Fruit fly (Drosophila melanogaster) whole organism, pupa: ENCODE results near the gene CG3117.
A peak's percentile ranks its signal among the peaks of the same experiment; 100 is the strongest.

Experiments used
- CG10348 ChIP-seq: fragments of 200-800 bp; sonication (Bioruptor generic); IDR thresholded peaks from 2 replicates; pipeline ENCODE4 v1.3.6; 2022; ENCODE audit warnings: missing biosample characterization, missing genetic modification characterization
- CG12605 ChIP-seq: fragments of 200-800 bp; sonication (Bioruptor generic); IDR thresholded peaks from 2 replicates; pipeline ENCODE4 v1.3.6; 2022; ENCODE audit warnings: missing biosample characterization, missing genetic modification characterization
- CG13204 ChIP-seq: fragments of 200-800 bp; sonication (Bioruptor generic); optimal IDR thresholded peaks from 2 replicates; lab custom pipeline; 2018; ENCODE audit warnings: missing biosample characterization, mild to moderate bottlenecking, missing genetic modification characterization, moderate library complexity
- CG14655 ChIP-seq: fragments of 200-800 bp; sonication (Bioruptor generic); optimal IDR thresholded peaks from 3 replicates; lab custom pipeline; 2017; ENCODE audit warnings: mild to moderate bottlenecking, missing biosample characterization, missing genetic modification reagents, missing genetic modification characterization
- CG15710 ChIP-seq: fragments of 200-800 bp; sonication (Bioruptor generic); optimal IDR thresholded peaks from 2 replicates; lab custom pipeline; 2018; ENCODE audit warnings: missing biosample characterization, mild to moderate bottlenecking, missing genetic modification characterization, moderate library complexity
- CG17806 ChIP-seq: fragments of 200-800 bp; sonication (Bioruptor generic); optimal IDR thresholded peaks from 2 replicates; lab custom pipeline; 2018; ENCODE audit warnings: missing biosample characterization, mild to moderate bottlenecking, missing genetic modification characterization, moderate library complexity
- CG32121 ChIP-seq: fragments of 200-800 bp; sonication (Bioruptor generic); IDR thresholded peaks from 2 replicates; pipeline ENCODE4 v1.3.6; 2022; ENCODE audit warnings: missing biosample characterization, missing genetic modification characterization
- CG34367 ChIP-seq: fragments of 200-800 bp; sonication (Bioruptor generic); optimal IDR thresholded peaks from 2 replicates; lab custom pipeline; 2018; ENCODE audit warnings: missing biosample characterization, mild to moderate bottlenecking, missing genetic modification characterization
- CG4496 ChIP-seq: fragments of 200-800 bp; sonication (Bioruptor generic); IDR thresholded peaks from 3 replicates; pipeline ENCODE4 v1.3.6; 2022; ENCODE audit warnings: missing biosample characterization, missing genetic modification characterization
- CG8159 ChIP-seq: fragments of 200-800 bp; sonication (Bioruptor generic); optimal IDR thresholded peaks from 3 replicates; lab custom pipeline; 2018; ENCODE audit warnings: missing biosample characterization, mild to moderate bottlenecking, missing genetic modification characterization, moderate library complexity
- CG8301 ChIP-seq: fragments of 200-800 bp; sonication (Bioruptor generic); optimal IDR thresholded peaks from 2 replicates; lab custom pipeline; 2018; ENCODE audit warnings: missing biosample characterization, mild to moderate bottlenecking, missing genetic modification characterization
- CG9948 ChIP-seq: fragments of 200-800 bp; sonication (Bioruptor generic); optimal IDR thresholded peaks from 2 replicates; lab custom pipeline; 2018; ENCODE audit warnings: missing biosample characterization, mild to moderate bottlenecking, missing genetic modification characterization, moderate library complexity
- D1 ChIP-seq: fragments of 200-800 bp; sonication (Bioruptor generic); optimal IDR thresholded peaks from 2 replicates; lab custom pipeline; 2018; ENCODE audit warnings: missing biosample characterization, mild to moderate bottlenecking, missing genetic modification characterization, moderate library complexity
- EcR ChIP-seq: fragments of 200-800 bp; sonication (Bioruptor generic); optimal IDR thresholded peaks from 3 replicates; lab custom pipeline; 2019; ENCODE audit warnings: missing biosample characterization, missing genetic modification characterization, mild to moderate bottlenecking, moderate library complexity, missing genetic modification reagents
- Ets98B ChIP-seq: fragments of 200-800 bp; sonication (Bioruptor generic); IDR thresholded peaks from 2 replicates; pipeline ENCODE4 v1.3.6; 2022; ENCODE audit warnings: missing biosample characterization, missing genetic modification characterization
- Pif1A ChIP-seq: fragments of 200-800 bp; sonication (Bioruptor generic); optimal IDR thresholded peaks from 3 replicates; lab custom pipeline; 2016; ENCODE audit warnings: missing biosample characterization, missing genetic modification characterization
- Pif1B ChIP-seq: fragments of 200-800 bp; sonication (Bioruptor generic); optimal IDR thresholded peaks from 3 replicates; lab custom pipeline; 2016; ENCODE audit warnings: missing biosample characterization, missing genetic modification characterization
- Snoo ChIP-seq: fragments of 200-800 bp; sonication (Bioruptor generic); optimal IDR thresholded peaks from 3 replicates; lab custom pipeline; 2017; ENCODE audit warnings: missing biosample characterization, mild to moderate bottlenecking, missing genetic modification characterization, inconsistent platforms
- fd96Ca ChIP-seq: fragments of 200-800 bp; sonication (Bioruptor generic); IDR thresholded peaks from 3 replicates; pipeline ENCODE4 v1.3.6; 2022; ENCODE audit warnings: missing biosample characterization, missing genetic modification characterization
- gl ChIP-seq: fragments of 200-800 bp; sonication (Bioruptor generic); optimal IDR thresholded peaks from 2 replicates; lab custom pipeline; 2018; ENCODE audit warnings: missing biosample characterization, mild to moderate bottlenecking, missing genetic modification characterization
- rn ChIP-seq: fragments of 200-800 bp; sonication (Bioruptor generic); IDR thresholded peaks from 2 replicates; pipeline ENCODE4 v1.3.6; 2022; ENCODE audit warnings: missing biosample characterization, missing genetic modification characterization

Gene CG3117

dm6 chr2L:2847112-2847682 lies at the start of gene CG3117, which contains the start of gene CG2983:
TSS of gene CG3117 (minus strand) at chr2L:2847212.
TSS of gene CG2983 (plus strand) at chr2L:2847632.
- TF ChIP-seq CG14655 (GFP tag; lab: Kevin White, UChicago) (no peak), CG34367 (tag; lab: Kevin White, UChicago) (no peak), Ets98B (GFP tag; lab: Robert Waterston, UW) (no peak), D1 (tag; lab: Kevin White, UChicago) (no peak), gl (no peak), CG10348 (GFP tag; lab: Robert Waterston, UW) (no peak)
- TF ChIP-seq, all 21 proteins: peak for 0

dm6 chr2L:2894356-2894755 lies 47.3 kb upstream of the CG3117 start:
- TF ChIP-seq CG10348 (GFP tag; lab: Robert Waterston, UW) (no peak), EcR (no peak), CG13204 (GFP tag; lab: Kevin White, UChicago) (no peak), gl (no peak), CG17806 (tag; lab: Kevin White, UChicago) (no peak), CG9948 (no peak), CG15710 (tag; lab: Kevin White, UChicago) (no peak), Pif1A (GFP tag; lab: Kevin White, UChicago) (no peak), CG32121 (GFP tag; lab: Robert Waterston, UW) (no peak), Ets98B (GFP tag; lab: Robert Waterston, UW) (no peak), CG4496 (no peak), CG14655 (GFP tag; lab: Kevin White, UChicago) (no peak), fd96Ca (GFP tag; lab: Robert Waterston, UW) (no peak), CG8159 (tag; lab: Kevin White, UChicago) (no peak)

dm6 chr2L:2891200-2891599 lies 44.2 kb upstream of the CG3117 start:
- TF ChIP-seq rn = no peak
- TF ChIP-seq CG10348 (GFP tag; lab: Robert Waterston, UW) = no peak
- TF ChIP-seq CG34367 (tag; lab: Kevin White, UChicago) = no peak
- TF ChIP-seq CG32121 (GFP tag; lab: Robert Waterston, UW) = no peak
- no peak for TF ChIP-seq CG4496
- no peak for TF ChIP-seq CG17806 (tag; lab: Kevin White, UChicago)
- TF ChIP-seq CG9948 = no peak
- no peak for TF ChIP-seq EcR
- no peak for TF ChIP-seq D1 (tag; lab: Kevin White, UChicago)
- TF ChIP-seq Pif1B = no peak
- no peak for TF ChIP-seq CG13204 (GFP tag; lab: Kevin White, UChicago)
- TF ChIP-seq Ets98B (GFP tag; lab: Robert Waterston, UW) = no peak
- no peak for TF ChIP-seq Snoo
- TF ChIP-seq fd96Ca (GFP tag; lab: Robert Waterston, UW) = no peak
- TF ChIP-seq CG15710 (tag; lab: Kevin White, UChicago) = no peak
- no peak for TF ChIP-seq CG8159 (tag; lab: Kevin White, UChicago)

dm6 chr2L:2888859-2889443 lies 41.9 kb upstream of the CG3117 start:
- TF ChIP-seq CG17806 (tag; lab: Kevin White, UChicago) (no peak), EcR (peak; percentile 88), Ets98B (GFP tag; lab: Robert Waterston, UW) (peak; percentile 11; the same call in 1 of the 2 replicates), CG32121 (GFP tag; lab: Robert Waterston, UW) (no peak), fd96Ca (GFP tag; lab: Robert Waterston, UW) (peak; percentile 39; the same call in 1 of the 3 replicates), CG12605 (GFP tag; lab: Robert Waterston, UW) (peak; percentile 43; the same call in 1 of the 2 replicates)

dm6 chr2L:2887760-2888600 lies 41.0 kb upstream of the CG3117 start:
- TF ChIP-seq Pif1B = peak; percentile 6
- no peak for TF ChIP-seq CG10348 (GFP tag; lab: Robert Waterston, UW)
- TF ChIP-seq D1 (tag; lab: Kevin White, UChicago) = peak; percentile 49
- TF ChIP-seq CG14655 (GFP tag; lab: Kevin White, UChicago) = peak; percentile 4
- no peak for TF ChIP-seq gl
- TF ChIP-seq CG4496 = 0 out of 3 replicates have a peak, but pooled peaks have one; percentile 13
- TF ChIP-seq Ets98B (GFP tag; lab: Robert Waterston, UW) = no peak
- no peak for TF ChIP-seq CG9948
- no peak for TF ChIP-seq fd96Ca (GFP tag; lab: Robert Waterston, UW)
- no peak for TF ChIP-seq Snoo
- TF ChIP-seq EcR = no peak
- TF ChIP-seq CG32121 (GFP tag; lab: Robert Waterston, UW) = 0 out of 2 replicates have a peak, but pooled peaks have one; percentile 8
- TF ChIP-seq CG8301 (tag; lab: Kevin White, UChicago) = no peak
- 0 out of 2 replicates have a peak, but pooled peaks have one; percentile 6 for TF ChIP-seq CG12605 (GFP tag; lab: Robert Waterston, UW)
- TF ChIP-seq CG34367 (tag; lab: Kevin White, UChicago) = no peak
